Fruit fly (Drosophila melanogaster): Measurements from ENCODE around the gene CG7824.

DNA sequence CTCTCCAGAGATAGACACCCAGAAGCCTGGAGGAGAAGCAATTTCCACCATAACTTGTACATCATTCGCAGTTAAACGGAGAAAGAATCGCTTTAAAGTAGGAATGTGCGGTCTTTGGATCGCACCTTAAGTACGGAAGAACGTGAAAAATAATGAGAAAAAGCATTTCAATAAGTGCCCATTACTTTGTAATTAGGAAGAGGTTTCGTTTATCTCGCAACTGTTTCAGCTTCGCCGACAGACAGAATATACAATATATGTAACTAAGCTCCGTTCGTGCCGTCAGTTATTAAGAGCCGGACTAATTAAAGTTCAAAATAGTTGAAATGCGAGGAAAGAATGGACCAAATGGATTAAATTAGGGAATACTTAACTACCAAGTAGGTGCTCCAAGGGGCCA is 41.1 kb downstream of the CG7824 start, which contains the start of gene CG7829:
- TF ChIP-seq CG11902 (GFP tag; optimal IDR thresholded peaks at IDR 0.05) (no peak), CG16779 (tag; optimal IDR thresholded peaks at IDR 0.05) (no peak), eg (GFP tag; IDR thresholded peaks at IDR 0.05) (no peak), cyc (GFP tag; optimal IDR thresholded peaks at IDR 0.05) (no peak)
